Worm (Caenorhabditis elegans) whole organism, L2 larva: Measurements from ENCODE around the gene ell-1.
A peak's percentile ranks its signal among the peaks of the same experiment; 100 is the strongest.

Experiments
- C34F6.9 ChIP-seq: fragments of 150-350 bp; optimal IDR thresholded peaks from 2 replicates; lab custom pipeline; 2014; ENCODE audit warnings: missing biosample characterization, missing genetic modification characterization
- F13H6.1 ChIP-seq: sonication (generic microtip); optimal IDR thresholded peaks from 2 replicates; lab custom pipeline; 2016; ENCODE audit warnings: missing genetic modification characterization, missing compliant biosample characterization
- R02D3.7 ChIP-seq: fragments of 150-350 bp; optimal IDR thresholded peaks from 2 replicates; lab custom pipeline; 2014; ENCODE audit warnings: missing biosample characterization, missing genetic modification characterization
- ZK546.5 ChIP-seq: sonication (generic microtip); optimal IDR thresholded peaks from 2 replicates; lab custom pipeline; 2017; ENCODE audit warnings: missing biosample characterization, missing genetic modification characterization
- alr-1 ChIP-seq: fragments of 150-350 bp; optimal IDR thresholded peaks from 2 replicates; lab custom pipeline; 2014; ENCODE audit warnings: missing biosample characterization, missing genetic modification characterization
- aly-2 ChIP-seq: fragments of 150-350 bp; optimal IDR thresholded peaks from 2 replicates; lab custom pipeline; 2014; ENCODE audit warnings: missing biosample characterization, missing genetic modification characterization
- blmp-1 ChIP-seq: sonication (generic microtip); optimal IDR thresholded peaks from 2 replicates; lab custom pipeline; 2017; ENCODE audit warnings: missing genetic modification characterization, mild to moderate bottlenecking, missing compliant biosample characterization, antibody characterized with exemption, moderate library complexity; ENCODE audit not compliant: insufficient read depth
- ceh-16 ChIP-seq: fragments of 150-350 bp; optimal IDR thresholded peaks from 2 replicates; lab custom pipeline; 2014; ENCODE audit warnings: missing biosample characterization, missing genetic modification characterization
- ceh-82 ChIP-seq: fragments of 150-350 bp; optimal IDR thresholded peaks from 2 replicates; lab custom pipeline; 2014; ENCODE audit warnings: missing biosample characterization, missing genetic modification characterization
- crh-2 ChIP-seq: sonication (generic microtip); optimal IDR thresholded peaks from 2 replicates; lab custom pipeline; 2017; ENCODE audit warnings: missing biosample characterization, missing genetic modification characterization
- egl-27 ChIP-seq: sonication (generic microtip); optimal IDR thresholded peaks from 3 replicates; lab custom pipeline; 2017; ENCODE audit warnings: missing biosample characterization, missing genetic modification reagents, missing genetic modification characterization
- elt-1 ChIP-seq: fragments of 150-350 bp; optimal IDR thresholded peaks from 2 replicates; lab custom pipeline; 2014; ENCODE audit warnings: missing biosample characterization, missing genetic modification characterization
- elt-3 ChIP-seq: sonication (generic microtip); optimal IDR thresholded peaks from 2 replicates; lab custom pipeline; 2017; ENCODE audit warnings: missing biosample characterization, missing genetic modification characterization
- fos-1 ChIP-seq: fragments of 150-350 bp; optimal IDR thresholded peaks from 2 replicates; lab custom pipeline; 2014; ENCODE audit warnings: missing biosample characterization, missing genetic modification characterization
- gmeb-1 ChIP-seq: fragments of 150-350 bp; optimal IDR thresholded peaks from 2 replicates; lab custom pipeline; 2014; ENCODE audit warnings: missing biosample characterization, missing genetic modification characterization
- lin-11 ChIP-seq: fragments of 150-350 bp; sonication (generic microtip); optimal IDR thresholded peaks from 2 replicates; lab custom pipeline; 2014; ENCODE audit warnings: missing biosample characterization, missing genetic modification characterization, inconsistent platforms, mixed read lengths
- lin-13 ChIP-seq: fragments of 150-350 bp; optimal IDR thresholded peaks from 2 replicates; lab custom pipeline; 2014; ENCODE audit warnings: missing biosample characterization, missing genetic modification reagents, missing genetic modification characterization
- lsy-2 ChIP-seq, 2 experiments: fragments of 150-350 bp in 1 of 2; sonication (generic microtip) in 1 of 2; optimal IDR thresholded peaks; 2 replicates each; lab custom pipeline; 2014 to 2017; ENCODE audit warnings: missing biosample characterization in 2 of 2, missing genetic modification characterization in 2 of 2
- mab-5 ChIP-seq: fragments of 150-350 bp; optimal IDR thresholded peaks from 2 replicates; lab custom pipeline; 2014; ENCODE audit warnings: missing biosample characterization, missing genetic modification characterization
- mdl-1 ChIP-seq, 2 experiments: fragments of 150-350 bp in 1 of 2; sonication (generic microtip) in 1 of 2; optimal IDR thresholded peaks; 2 replicates each; lab custom pipeline; 2017; ENCODE audit warnings: missing biosample characterization in 2 of 2, missing genetic modification characterization in 2 of 2
- nhr-11 ChIP-seq: fragments of 150-350 bp; optimal IDR thresholded peaks from 2 replicates; lab custom pipeline; 2014; ENCODE audit warnings: missing biosample characterization, missing genetic modification characterization
- nhr-12 ChIP-seq: fragments of 150-350 bp; optimal IDR thresholded peaks from 2 replicates; lab custom pipeline; 2014; ENCODE audit warnings: missing biosample characterization, missing genetic modification characterization
- nhr-129 ChIP-seq: fragments of 150-350 bp; optimal IDR thresholded peaks from 2 replicates; lab custom pipeline; 2014; ENCODE audit warnings: missing biosample characterization, missing genetic modification characterization
- nhr-21 ChIP-seq: fragments of 150-350 bp; optimal IDR thresholded peaks from 2 replicates; lab custom pipeline; 2014; ENCODE audit warnings: missing biosample characterization, missing genetic modification characterization
- nhr-237 ChIP-seq: fragments of 150-350 bp; optimal IDR thresholded peaks from 2 replicates; lab custom pipeline; 2014; ENCODE audit warnings: missing biosample characterization, missing genetic modification characterization
- nhr-25 ChIP-seq: fragments of 150-350 bp; sonication (generic microtip); optimal IDR thresholded peaks from 3 replicates; lab custom pipeline; 2014; ENCODE audit warnings: missing biosample characterization, missing genetic modification characterization
- nhr-6 ChIP-seq: fragments of 150-350 bp; optimal IDR thresholded peaks from 2 replicates; lab custom pipeline; 2014; ENCODE audit warnings: missing biosample characterization, missing genetic modification characterization
- peb-1 ChIP-seq: fragments of 150-350 bp; optimal IDR thresholded peaks from 2 replicates; lab custom pipeline; 2014; ENCODE audit warnings: missing biosample characterization, missing genetic modification characterization
- sem-4 ChIP-seq: fragments of 150-350 bp; optimal IDR thresholded peaks from 2 replicates; lab custom pipeline; 2014; ENCODE audit warnings: missing biosample characterization, missing genetic modification reagents, missing genetic modification characterization
- skn-1 ChIP-seq: sonication (generic microtip); optimal IDR thresholded peaks from 2 replicates; lab custom pipeline; 2017; ENCODE audit warnings: missing biosample characterization, missing genetic modification characterization
- sma-3 ChIP-seq: sonication (generic microtip); optimal IDR thresholded peaks from 2 replicates; lab custom pipeline; 2016; ENCODE audit warnings: missing genetic modification reagents, missing genetic modification characterization, missing compliant biosample characterization
- sma-9 ChIP-seq, 2 experiments: fragments of 150-350 bp in 1 of 2; sonication (generic microtip) in 1 of 2; optimal IDR thresholded peaks; 2 replicates each; lab custom pipeline; 2014 to 2016; ENCODE audit warnings: missing genetic modification characterization in 2 of 2, mild to moderate bottlenecking in 1 of 2, missing biosample characterization in 1 of 2, missing compliant biosample characterization in 1 of 2, missing genetic modification reagents in 1 of 2, moderate library complexity in 1 of 2
- snpc-4 ChIP-seq: fragments of 150-350 bp; optimal IDR thresholded peaks from 2 replicates; lab custom pipeline; 2014; ENCODE audit warnings: missing biosample characterization, missing genetic modification characterization
- unc-39 ChIP-seq: fragments of 150-350 bp; optimal IDR thresholded peaks from 2 replicates; lab custom pipeline; 2014; ENCODE audit warnings: missing biosample characterization, missing genetic modification characterization
- unc-55 ChIP-seq: fragments of 150-350 bp; sonication (generic microtip); optimal IDR thresholded peaks from 3 replicates; lab custom pipeline; 2014; ENCODE audit warnings: missing biosample characterization, missing genetic modification reagents, missing genetic modification characterization
- unc-62 ChIP-seq: fragments of 150-350 bp; optimal IDR thresholded peaks from 2 replicates; lab custom pipeline; 2014; ENCODE audit warnings: missing biosample characterization, missing genetic modification reagents, missing genetic modification characterization
- zag-1 ChIP-seq: fragments of 150-350 bp; optimal IDR thresholded peaks from 2 replicates; lab custom pipeline; 2014; ENCODE audit warnings: missing biosample characterization, missing genetic modification characterization
- ztf-11 ChIP-seq: sonication (generic microtip); optimal IDR thresholded peaks from 2 replicates; lab custom pipeline; 2017; ENCODE audit warnings: missing biosample characterization, missing genetic modification characterization
- ztf-4 ChIP-seq: fragments of 150-350 bp; optimal IDR thresholded peaks from 2 replicates; lab custom pipeline; 2014; ENCODE audit warnings: missing biosample characterization, missing genetic modification characterization

ell-1 gene

DNA sequence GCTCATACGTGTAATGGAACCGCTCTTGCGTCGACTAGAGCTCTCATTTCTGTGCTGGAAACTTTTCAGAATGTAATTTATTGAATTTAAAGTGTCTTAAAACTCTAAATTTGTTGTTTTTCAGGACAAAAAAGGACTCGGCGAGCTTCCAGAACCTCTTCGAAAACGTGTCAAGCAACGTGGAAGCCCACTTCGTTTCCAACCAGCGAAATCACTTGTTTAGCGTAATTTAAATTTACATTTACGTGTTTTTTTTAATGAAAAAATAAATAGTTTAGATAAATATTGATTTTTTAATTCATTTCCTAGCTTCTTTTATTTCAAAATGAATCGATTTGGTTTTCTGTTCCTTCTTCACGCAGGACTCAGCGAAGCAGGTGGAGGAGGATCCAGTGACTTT, 34.6 kb upstream of the ell-1 start, which contains the start of gene F55F10.3:
Gene F55F10.3 (plus strand): TSS at position 301 of the 400 bp plus-strand sequence.
- TF ChIP-seq nhr-21: no peak
- no peak for TF ChIP-seq ZK546.5 (tag; lab: Kevin White, UChicago)
- TF ChIP-seq sma-3 (GFP tag; lab: Kevin White, UChicago): no peak
- no peak for TF ChIP-seq nhr-11
- no peak for TF ChIP-seq aly-2 (tag; lab: Kevin White, UChicago)
- no peak for TF ChIP-seq sem-4 (tag; lab: Kevin White, UChicago)
- TF ChIP-seq crh-2 (tag; lab: Kevin White, UChicago): no peak
- TF ChIP-seq mab-5 (tag; lab: Kevin White, UChicago): no peak
- TF ChIP-seq ztf-11 (tag; lab: Kevin White, UChicago): no peak
- no peak for TF ChIP-seq ztf-4
- no peak for TF ChIP-seq nhr-12 (tag; lab: Kevin White, UChicago)
- TF ChIP-seq unc-39 (tag; lab: Kevin White, UChicago): no peak
- TF ChIP-seq, all 48 proteins: peak for 0

ce11 chrIV:4360497-4360896, 33.7 kb upstream of the ell-1 start, which contains the start of gene F55F10.1:
Gene F55F10.1, plus strand, starts transcription at chrIV:4360837.
- TF ChIP-seq nhr-237 (no peak), F13H6.1 (tag; lab: Kevin White, UChicago) (peak; percentile 36), alr-1 (tag; lab: Kevin White, UChicago) (no peak), mab-5 (tag; lab: Kevin White, UChicago) (peak; percentile 9), C34F6.9 (peak; percentile 79), peb-1 (tag; lab: Kevin White, UChicago) (no peak), zag-1 (tag; lab: Kevin White, UChicago) (no peak), nhr-25 (tag; lab: Kevin White, UChicago) (peak; percentile 52), sma-3 (GFP tag; lab: Kevin White, UChicago) (peak; percentile 48), egl-27 (peak; percentile 15), R02D3.7 (tag; lab: Kevin White, UChicago) (no peak), unc-62 (GFP tag; lab: Kevin White, UChicago) (no peak), sem-4 (tag; lab: Kevin White, UChicago) (no peak), nhr-21 (peak; percentile 9), fos-1 (tag; lab: Kevin White, UChicago) (peak; percentile 27), lsy-2 (tag; optimal IDR thresholded peaks at IDR 0.05; lab: Kevin White, UChicago) (peak; percentile 83 to 88), gmeb-1 (tag; lab: Kevin White, UChicago) (peak; percentile 88), ZK546.5 (tag; lab: Kevin White, UChicago) (no peak), crh-2 (tag; lab: Kevin White, UChicago) (peak; percentile 52), blmp-1 (tag; lab: Kevin White, UChicago) (no peak), unc-55 (GFP tag; lab: Kevin White, UChicago) (peak; percentile 53), nhr-129 (peak; percentile 29)

- TF ChIP-seq mdl-1 (tag; optimal IDR thresholded peaks at IDR 0.05; lab: Kevin White, UChicago): no peak
- no peak for TF ChIP-seq aly-2 (tag; lab: Kevin White, UChicago)
- no peak for TF ChIP-seq nhr-129
- no peak for TF ChIP-seq alr-1 (tag; lab: Kevin White, UChicago)
- no peak for TF ChIP-seq skn-1 (tag; lab: Kevin White, UChicago)
- TF ChIP-seq lin-11 (tag; lab: Kevin White, UChicago): no peak
- no peak for TF ChIP-seq unc-39 (tag; lab: Kevin White, UChicago)
- no peak for TF ChIP-seq F13H6.1 (tag; lab: Kevin White, UChicago)
Measured at ce11 chrIV:4369116-4369515, 25.1 kb upstream of the ell-1 start.

ce11 chrIV:4386351-4386750, 7.9 kb upstream of the ell-1 start, which contains the start of gene tald-1:
Gene tald-1, plus strand, starts transcription at chrIV:4386651.
- peak; percentile 47 for TF ChIP-seq fos-1 (tag; lab: Kevin White, UChicago)
- TF ChIP-seq mdl-1 (tag; optimal IDR thresholded peaks at IDR 0.05; lab: Kevin White, UChicago): no peak

ce11 chrIV:4390438-4390894, 3.7 kb upstream of the ell-1 start, which contains the start of the genes rpl-7A and set-21:
Gene rpl-7A, minus strand, starts transcription at chrIV:4390590.
Gene set-21, plus strand, starts transcription at chrIV:4390844.
- TF ChIP-seq elt-1 (tag; lab: Kevin White, UChicago): no peak
- peak; percentile 95 for TF ChIP-seq nhr-25 (tag; lab: Kevin White, UChicago)
- peak; percentile 92 for TF ChIP-seq lin-13 (GFP tag; lab: Kevin White, UChicago)
- TF ChIP-seq sem-4 (tag; lab: Kevin White, UChicago): peak; percentile 90
- TF ChIP-seq gmeb-1 (tag; lab: Kevin White, UChicago): peak; percentile 94
- peak; percentile 89 for TF ChIP-seq nhr-129
- TF ChIP-seq sma-9 (GFP tag; optimal IDR thresholded peaks at IDR 0.05; lab: Kevin White, UChicago): peak; percentile 96
- TF ChIP-seq sma-9 (tag; optimal IDR thresholded peaks at IDR 0.05; lab: Kevin White, UChicago): no peak
- no peak for TF ChIP-seq aly-2 (tag; lab: Kevin White, UChicago)
- TF ChIP-seq nhr-6: peak; percentile 78
- peak; percentile 58 for TF ChIP-seq R02D3.7 (tag; lab: Kevin White, UChicago)
- peak; percentile 78 for TF ChIP-seq zag-1 (tag; lab: Kevin White, UChicago)
- peak; percentile 80 for TF ChIP-seq fos-1 (tag; lab: Kevin White, UChicago)
- peak; percentile 91 to 97 for TF ChIP-seq lsy-2 (tag; optimal IDR thresholded peaks at IDR 0.05; lab: Kevin White, UChicago)
- TF ChIP-seq unc-39 (tag; lab: Kevin White, UChicago): no peak
- peak; percentile 78 for TF ChIP-seq nhr-237
- peak; percentile 60 for TF ChIP-seq skn-1 (tag; lab: Kevin White, UChicago)
- peak; percentile 86 for TF ChIP-seq ceh-82 (tag; lab: Kevin White, UChicago)
- no peak for TF ChIP-seq peb-1 (tag; lab: Kevin White, UChicago)
- TF ChIP-seq ceh-16 (tag; lab: Kevin White, UChicago): peak; percentile 19
- TF ChIP-seq elt-3 (tag; lab: Kevin White, UChicago): no peak
- TF ChIP-seq sma-3 (GFP tag; lab: Kevin White, UChicago): peak; percentile 98
- TF ChIP-seq egl-27: peak; percentile 51
- TF ChIP-seq blmp-1 (tag; lab: Kevin White, UChicago): peak; percentile 57
- peak; percentile 93 for TF ChIP-seq nhr-21
- peak; percentile 83 for TF ChIP-seq C34F6.9
- TF ChIP-seq lin-11 (tag; lab: Kevin White, UChicago): peak; percentile 83
- TF ChIP-seq snpc-4: peak; percentile 63
